Worm (Caenorhabditis elegans): Measurements from ENCODE around the gene nlp-81.

nlp-81 gene

ce11 chrIV:3158175-3158574 lies 17.7 kb downstream of the nlp-81 start:
- TF ChIP-seq egl-27 (tag; optimal IDR thresholded peaks at IDR 0.05) (no peak), gmeb-1 (tag; optimal IDR thresholded peaks at IDR 0.05) (peak; percentile 35), sma-9 (GFP tag; optimal IDR thresholded peaks at IDR 0.05) (peak; percentile 78), sma-9 (tag; optimal IDR thresholded peaks at IDR 0.05) (no peak), C34F6.9 (tag; optimal IDR thresholded peaks at IDR 0.05) (no peak), nhr-10 (tag; optimal IDR thresholded peaks at IDR 0.05) (no peak), F13H6.1 (tag; optimal IDR thresholded peaks at IDR 0.05) (peak; percentile 71), blmp-1 (tag; optimal IDR thresholded peaks at IDR 0.05; ENCODE audit: insufficient read depth) (peak; percentile 31), lsy-2 (tag; optimal IDR thresholded peaks at IDR 0.05) (peak in 1 of 2 experiments; percentile 4), sma-3 (GFP tag; optimal IDR thresholded peaks at IDR 0.05) (peak; percentile 24), dmd-4 (tag; optimal IDR thresholded peaks at IDR 0.05) (no peak), fos-1 (tag; optimal IDR thresholded peaks at IDR 0.05) (peak; percentile 96), lin-13 (GFP tag; optimal IDR thresholded peaks at IDR 0.05) (no peak), crh-2 (tag; optimal IDR thresholded peaks at IDR 0.05) (peak; percentile 56)

ce11 chrIV:3151061-3151460 lies 24.9 kb downstream of the nlp-81 start, which contains the start of gene T23E1.1:
TSS of gene T23E1.1 (plus strand) at chrIV:3151361.
- TF ChIP-seq lin-11 (tag; optimal IDR thresholded peaks at IDR 0.05): no peak

DNA sequence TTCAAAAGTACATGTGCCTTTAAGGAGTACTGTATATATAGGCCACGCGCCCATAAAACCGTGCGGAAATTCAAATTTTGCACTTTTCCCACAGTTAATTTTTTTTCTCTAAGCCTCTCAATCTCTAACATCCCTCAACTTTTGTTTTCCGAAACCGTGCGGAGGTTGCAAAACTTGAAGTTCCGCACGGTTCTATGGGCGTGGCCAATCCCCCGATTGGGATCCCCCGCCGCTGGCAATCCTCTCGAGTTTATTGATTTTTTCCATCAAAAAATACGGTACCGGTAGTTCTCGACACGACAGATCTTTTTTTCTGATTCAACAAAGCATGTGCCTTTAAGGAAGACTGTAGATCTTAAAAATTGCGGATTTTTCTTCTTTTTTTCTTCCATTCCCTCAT lies 30.3 kb downstream of the nlp-81 start, which contains the start of gene T23E1.3:
Gene T23E1.3, plus strand, starts transcription at position 301 of the 400 bp plus-strand sequence.
- TF ChIP-seq elt-1 (tag; optimal IDR thresholded peaks at IDR 0.05) (no peak), unc-62 (GFP tag; optimal IDR thresholded peaks at IDR 0.05) (no peak), nhr-23 (tag; optimal IDR thresholded peaks at IDR 0.05) (no peak), ama-1 (optimal IDR thresholded peaks at IDR 0.05) (no peak), sma-3 (GFP tag; optimal IDR thresholded peaks at IDR 0.05) (no peak), nhr-12 (tag; optimal IDR thresholded peaks at IDR 0.05) (no peak), mbf-1 (tag; optimal IDR thresholded peaks at IDR 0.05) (no peak), aly-2 (tag; optimal IDR thresholded peaks at IDR 0.05) (no peak), nhr-129 (tag; optimal IDR thresholded peaks at IDR 0.05) (no peak), snpc-4 (tag; optimal IDR thresholded peaks at IDR 0.05) (no peak), ZK546.5 (tag; optimal IDR thresholded peaks at IDR 0.05) (no peak), ceh-16 (tag; optimal IDR thresholded peaks at IDR 0.05) (no peak), lin-13 (GFP tag; optimal IDR thresholded peaks at IDR 0.05) (no peak), nhr-11 (tag; optimal IDR thresholded peaks at IDR 0.05) (no peak), lin-39 (tag; optimal IDR thresholded peaks at IDR 0.05) (no peak), mab-5 (tag; optimal IDR thresholded peaks at IDR 0.05) (no peak)

- TF ChIP-seq lsy-2 (tag; optimal IDR thresholded peaks at IDR 0.05) (peak in 1 of 2 experiments; percentile 63), unc-39 (tag; optimal IDR thresholded peaks at IDR 0.05) (no peak), unc-55 (GFP tag; optimal IDR thresholded peaks at IDR 0.05) (peak; percentile 37)
Measured at ce11 chrIV:3136493-3136892, 39.4 kb downstream of the nlp-81 start.

ce11 chrIV:3135000-3135399 lies 40.9 kb downstream of the nlp-81 start:
- TF ChIP-seq nhr-6 (tag; optimal IDR thresholded peaks at IDR 0.05): no peak
- TF ChIP-seq lin-39 (tag; optimal IDR thresholded peaks at IDR 0.05): no peak
- TF ChIP-seq elt-3 (tag; optimal IDR thresholded peaks at IDR 0.05): no peak
- peak; percentile 5 to 60 for TF ChIP-seq lsy-2 (tag; optimal IDR thresholded peaks at IDR 0.05)
- TF ChIP-seq lin-13 (GFP tag; optimal IDR thresholded peaks at IDR 0.05): peak; percentile 35
- TF ChIP-seq ztf-4 (tag; optimal IDR thresholded peaks at IDR 0.05): peak; percentile 7
- peak; percentile 42 for TF ChIP-seq Y55F3AM.14 (GFP tag; optimal IDR thresholded peaks at IDR 0.05)
- TF ChIP-seq mdl-1 (tag; optimal IDR thresholded peaks at IDR 0.05): peak in 1 of 2 experiments; percentile 74
- TF ChIP-seq lin-11 (tag; optimal IDR thresholded peaks at IDR 0.05): peak; percentile 39
- no peak for TF ChIP-seq R02D3.7 (tag; optimal IDR thresholded peaks at IDR 0.05)
- TF ChIP-seq nhr-10 (tag; optimal IDR thresholded peaks at IDR 0.05): no peak
- TF ChIP-seq nhr-21 (tag; optimal IDR thresholded peaks at IDR 0.05): peak; percentile 15
- TF ChIP-seq nhr-129 (tag; optimal IDR thresholded peaks at IDR 0.05): peak; percentile 81
- TF ChIP-seq crh-2 (tag; optimal IDR thresholded peaks at IDR 0.05): peak; percentile 57
- TF ChIP-seq unc-62 (GFP tag; optimal IDR thresholded peaks at IDR 0.05): no peak
- TF ChIP-seq mab-5 (tag; optimal IDR thresholded peaks at IDR 0.05): peak; percentile 48
- peak; percentile 76 for TF ChIP-seq sma-9 (GFP tag; optimal IDR thresholded peaks at IDR 0.05)
- no peak for TF ChIP-seq sma-9 (tag; optimal IDR thresholded peaks at IDR 0.05)
- peak; percentile 88 for TF ChIP-seq unc-55 (GFP tag; optimal IDR thresholded peaks at IDR 0.05)
- no peak for TF ChIP-seq nhr-25 (tag; optimal IDR thresholded peaks at IDR 0.05)
- TF ChIP-seq zag-1 (tag; optimal IDR thresholded peaks at IDR 0.05): peak; percentile 86
- TF ChIP-seq peb-1 (tag; optimal IDR thresholded peaks at IDR 0.05): no peak
- TF ChIP-seq alr-1 (tag; optimal IDR thresholded peaks at IDR 0.05): no peak
- TF ChIP-seq egl-27 (tag; optimal IDR thresholded peaks at IDR 0.05): peak; percentile 2
- no peak for TF ChIP-seq ZK546.5 (tag; optimal IDR thresholded peaks at IDR 0.05)
- TF ChIP-seq unc-39 (tag; optimal IDR thresholded peaks at IDR 0.05): peak; percentile 24
- peak; percentile 87 for TF ChIP-seq C34F6.9 (tag; optimal IDR thresholded peaks at IDR 0.05)
- peak; percentile 76 for TF ChIP-seq F13H6.1 (tag; optimal IDR thresholded peaks at IDR 0.05)

Data from whole organism, L2 larva.